Worm (Caenorhabditis elegans): ENCODE data around the gene srx-21.

The srx-21 gene

ce11 chrV:695914-696313, 19.1 kb downstream of the srx-21 start, which contains the start of gene srj-52:
srj-52 (minus strand) TSS chrV:696014.
- TF ChIP-seq B0019.2 (GFP tag; conservative IDR thresholded peaks at IDR 0.05) (no peak), gei-17 (GFP tag; optimal IDR thresholded peaks at IDR 0.05) (no peak), lir-1 (GFP tag; conservative IDR thresholded peaks at IDR 0.05) (no peak), ceh-100 (GFP tag; IDR thresholded peaks at IDR 0.05) (no peak), F10E7.11 (tag; optimal IDR thresholded peaks at IDR 0.05) (no peak), aptf-3 (GFP tag; IDR thresholded peaks at IDR 0.05) (no peak), dpl-1 (GFP tag; optimal IDR thresholded peaks at IDR 0.05) (no peak), T07F8.4 (tag; optimal IDR thresholded peaks at IDR 0.05) (no peak), hlh-26 (GFP tag; conservative IDR thresholded peaks at IDR 0.05) (no peak), nhr-179 (tag; optimal IDR thresholded peaks at IDR 0.05) (no peak), nhr-80 (tag; optimal IDR thresholded peaks at IDR 0.05) (no peak), die-1 (tag; optimal IDR thresholded peaks at IDR 0.05) (no peak), mxl-1 (tag; optimal IDR thresholded peaks at IDR 0.05) (no peak), ztf-28 (GFP tag; IDR thresholded peaks at IDR 0.05) (no peak), chd-7 (tag; optimal IDR thresholded peaks at IDR 0.05) (no peak), lin-26 (GFP tag; IDR thresholded peaks at IDR 0.05) (no peak), somi-1 (GFP tag; optimal IDR thresholded peaks at IDR 0.05) (no peak), hmg-1.2 (GFP tag; IDR thresholded peaks at IDR 0.05) (no peak), C06A6.2 (GFP tag; conservative IDR thresholded peaks at IDR 0.05) (no peak), ccch-3 (GFP tag; optimal IDR thresholded peaks at IDR 0.05) (no peak)

ce11 chrV:699051-699450, 22.2 kb downstream of the srx-21 start:
- no peak for TF ChIP-seq ztf-3 (GFP tag; optimal IDR thresholded peaks at IDR 0.05)
- TF ChIP-seq cebp-1 (GFP tag; IDR thresholded peaks at IDR 0.05) = no peak
- no peak for TF ChIP-seq cebp-1 (tag; optimal IDR thresholded peaks at IDR 0.05)
- TF ChIP-seq akir-1 (GFP tag; optimal IDR thresholded peaks at IDR 0.05) = no peak
- no peak for TF ChIP-seq mes-4 (tag; optimal IDR thresholded peaks at IDR 0.05)
- TF ChIP-seq ets-4 (GFP tag; optimal IDR thresholded peaks at IDR 0.05) = no peak
- TF ChIP-seq tlf-1 (GFP tag; optimal IDR thresholded peaks at IDR 0.05) = no peak
- no peak for TF ChIP-seq mcd-1 (GFP tag; IDR thresholded peaks at IDR 0.05)
- TF ChIP-seq Y95B8A.8 (GFP tag; IDR thresholded peaks at IDR 0.05) = no peak
- no peak for TF ChIP-seq ceh-40 (GFP tag; IDR thresholded peaks at IDR 0.05)
- TF ChIP-seq madf-8 (GFP tag; conservative IDR thresholded peaks at IDR 0.05) = no peak
- no peak for TF ChIP-seq F52B5.7 (tag; optimal IDR thresholded peaks at IDR 0.05)
- TF ChIP-seq zfh-2 (GFP tag; conservative IDR thresholded peaks at IDR 0.05) = no peak
- no peak for TF ChIP-seq sdz-38 (tag; optimal IDR thresholded peaks at IDR 0.05)
- no peak for TF ChIP-seq B0261.1 (tag; optimal IDR thresholded peaks at IDR 0.05)
- TF ChIP-seq athp-1 (tag; optimal IDR thresholded peaks at IDR 0.05) = no peak
- TF ChIP-seq tbp1 (GFP tag; optimal IDR thresholded peaks at IDR 0.05) = no peak
- no peak for TF ChIP-seq K11D2.4 (GFP tag; IDR thresholded peaks at IDR 0.05)
- no peak for TF ChIP-seq F33H1.4 (GFP tag; IDR thresholded peaks at IDR 0.05)
- no peak for TF ChIP-seq bed-2 (GFP tag; IDR thresholded peaks at IDR 0.05)
